Worm (Caenorhabditis elegans) whole organism, young adult: Measurements from ENCODE around the gene glb-3.

Experiments used
- B0336.3 ChIP-seq: fragments of 200-800 bp; sonication (Bioruptor generic); IDR thresholded peaks from 2 replicates; pipeline ENCODE4 v1.3.6; 2022; ENCODE audit warnings: missing genetic modification characterization, missing compliant biosample characterization
- F49E8.2 ChIP-seq: sonication (generic microtip); optimal IDR thresholded peaks from 3 replicates; lab custom pipeline; 2017; ENCODE audit warnings: missing genetic modification characterization, mild to moderate bottlenecking, missing compliant biosample characterization, antibody characterized with exemption, moderate library complexity; ENCODE audit not compliant: insufficient read depth
- F52B5.7 ChIP-seq: sonication (generic microtip); optimal IDR thresholded peaks from 2 replicates; lab custom pipeline; 2016; ENCODE audit warnings: mild to moderate bottlenecking, missing genetic modification characterization, missing compliant biosample characterization
- F55B11.4 ChIP-seq: sonication (generic microtip); optimal IDR thresholded peaks from 2 replicates; lab custom pipeline; 2016; ENCODE audit warnings: missing compliant biosample characterization, missing genetic modification characterization, borderline replicate concordance; ENCODE audit not compliant: insufficient read depth
- K11D2.4 ChIP-seq: fragments of 200-800 bp; sonication (Bioruptor generic); IDR thresholded peaks from 2 replicates; pipeline ENCODE4 v1.3.6; 2022; ENCODE audit warnings: missing genetic modification reagents, missing genetic modification characterization, missing compliant biosample characterization
- K12H6.12 ChIP-seq: fragments of 200-800 bp; sonication (Bioruptor generic); optimal IDR thresholded peaks from 2 replicates; lab custom pipeline; 2018; ENCODE audit warnings: mild to moderate bottlenecking, missing genetic modification characterization, missing compliant biosample characterization
- T07F8.4 ChIP-seq: sonication (generic microtip); optimal IDR thresholded peaks from 2 replicates; lab custom pipeline; 2016; ENCODE audit warnings: mild to moderate bottlenecking, missing genetic modification characterization, moderate library complexity, missing compliant biosample characterization
- Y53F4B.3 ChIP-seq: fragments of 200-800 bp; sonication (Bioruptor generic); IDR thresholded peaks from 2 replicates; pipeline ENCODE4 v1.3.6; 2022; ENCODE audit warnings: missing genetic modification reagents, missing genetic modification characterization, missing compliant biosample characterization
- Y67H2A.10 ChIP-seq: fragments of 200-800 bp; sonication (Bioruptor generic); conservative IDR thresholded peaks from 2 replicates; pipeline ENCODE4 v1.3.6; 2022; ENCODE audit warnings: missing genetic modification reagents, missing genetic modification characterization, missing compliant biosample characterization
- Y79H2A.3 ChIP-seq: fragments of 200-800 bp; sonication (Bioruptor generic); conservative IDR thresholded peaks from 2 replicates; pipeline ENCODE4 v1.3.6; 2022; ENCODE audit warnings: missing genetic modification reagents, missing genetic modification characterization, missing compliant biosample characterization
- Y95B8A.8 ChIP-seq: fragments of 200-800 bp; sonication (Bioruptor generic); IDR thresholded peaks from 2 replicates; pipeline ENCODE4 v1.3.6; 2022; ENCODE audit warnings: missing genetic modification reagents, missing genetic modification characterization, missing compliant biosample characterization
- ZK185.1 ChIP-seq: sonication (generic microtip); optimal IDR thresholded peaks from 2 replicates; lab custom pipeline; 2016; ENCODE audit warnings: mild to moderate bottlenecking, missing genetic modification characterization, missing compliant biosample characterization; ENCODE audit not compliant: poor library complexity, severe bottlenecking
- aptf-3 ChIP-seq: fragments of 200-800 bp; sonication (Bioruptor generic); IDR thresholded peaks from 2 replicates; pipeline ENCODE4 v1.3.6; 2022; ENCODE audit warnings: missing genetic modification characterization, missing compliant biosample characterization
- bed-1 ChIP-seq: fragments of 200-800 bp; sonication (Bioruptor generic); IDR thresholded peaks from 2 replicates; pipeline ENCODE4 v1.3.6; 2022; ENCODE audit warnings: missing genetic modification reagents, missing genetic modification characterization, missing compliant biosample characterization
- ccch-3 ChIP-seq: fragments of 200-800 bp; sonication (Bioruptor generic); optimal IDR thresholded peaks from 2 replicates; lab custom pipeline; 2018; ENCODE audit warnings: mild to moderate bottlenecking, missing genetic modification characterization, missing compliant biosample characterization
- cebp-2 ChIP-seq: fragments of 200-800 bp; sonication (Bioruptor generic); IDR thresholded peaks from 2 replicates; pipeline ENCODE4 v1.3.6; 2022; ENCODE audit warnings: missing genetic modification characterization, missing compliant biosample characterization
- ceh-27 ChIP-seq: fragments of 200-800 bp; sonication (Bioruptor generic); optimal IDR thresholded peaks from 2 replicates; lab custom pipeline; 2018; ENCODE audit warnings: mild to moderate bottlenecking, missing genetic modification characterization, moderate library complexity, missing compliant biosample characterization
- ceh-79 ChIP-seq: sonication (generic microtip); optimal IDR thresholded peaks from 2 replicates; lab custom pipeline; 2017; ENCODE audit warnings: mild to moderate bottlenecking, missing genetic modification characterization, missing compliant biosample characterization
- egrh-3 ChIP-seq: fragments of 200-800 bp; sonication (Bioruptor generic); IDR thresholded peaks from 2 replicates; pipeline ENCODE4 v1.3.6; 2022; ENCODE audit warnings: missing genetic modification reagents, missing genetic modification characterization, missing compliant biosample characterization
- ets-4 ChIP-seq: fragments of 200-800 bp; sonication (Bioruptor generic); optimal IDR thresholded peaks from 2 replicates; lab custom pipeline; 2018; ENCODE audit warnings: mild to moderate bottlenecking, missing genetic modification characterization, missing compliant biosample characterization
- gei-17 ChIP-seq: fragments of 200-800 bp; sonication (Bioruptor generic); optimal IDR thresholded peaks from 2 replicates; lab custom pipeline; 2018; ENCODE audit warnings: mild to moderate bottlenecking, missing genetic modification characterization, missing compliant biosample characterization
- hlh-26 ChIP-seq: fragments of 200-800 bp; sonication (Bioruptor generic); conservative IDR thresholded peaks from 2 replicates; pipeline ENCODE4 v1.3.6; 2022; ENCODE audit warnings: missing genetic modification reagents, missing genetic modification characterization, missing compliant biosample characterization
- lin-26 ChIP-seq: fragments of 200-800 bp; sonication (Bioruptor generic); IDR thresholded peaks from 2 replicates; pipeline ENCODE4 v1.3.6; 2022; ENCODE audit warnings: missing genetic modification reagents, missing genetic modification characterization, missing compliant biosample characterization
- lin-54 ChIP-seq: fragments of 200-800 bp; sonication (Bioruptor generic); optimal IDR thresholded peaks from 2 replicates; lab custom pipeline; 2018; ENCODE audit warnings: mild to moderate bottlenecking, missing genetic modification characterization, missing compliant biosample characterization
- lir-1 ChIP-seq: fragments of 200-800 bp; sonication (Bioruptor generic); conservative IDR thresholded peaks from 2 replicates; pipeline ENCODE4 v1.3.6; 2022; ENCODE audit warnings: missing genetic modification reagents, missing genetic modification characterization, missing compliant biosample characterization
- madf-8 ChIP-seq: fragments of 200-800 bp; sonication (Bioruptor generic); conservative IDR thresholded peaks from 2 replicates; pipeline ENCODE4 v1.3.6; 2022; ENCODE audit warnings: missing genetic modification reagents, missing genetic modification characterization, missing compliant biosample characterization
- mcd-1 ChIP-seq: fragments of 200-800 bp; sonication (Bioruptor generic); IDR thresholded peaks from 2 replicates; pipeline ENCODE4 v1.3.6; 2022; ENCODE audit warnings: missing genetic modification reagents, missing genetic modification characterization, missing compliant biosample characterization
- nhr-179 ChIP-seq: sonication (generic microtip); optimal IDR thresholded peaks from 2 replicates; lab custom pipeline; 2016; ENCODE audit warnings: mild to moderate bottlenecking, missing genetic modification characterization, missing compliant biosample characterization
- pha-4 ChIP-seq: fragments of 150-350 bp; sonication (generic microtip); optimal IDR thresholded peaks from 2 replicates; lab custom pipeline; 2014; ENCODE audit warnings: missing biosample characterization, missing genetic modification reagents, missing genetic modification characterization
- rcor-1 ChIP-seq: fragments of 200-800 bp; sonication (Bioruptor generic); IDR thresholded peaks from 2 replicates; pipeline ENCODE4 v1.3.6; 2022; ENCODE audit warnings: missing genetic modification reagents, missing genetic modification characterization, missing compliant biosample characterization
- snpc-4 ChIP-seq, 5 experiments: fragments of 150-350 bp in 1 of 5; sonication (generic microtip) in 4 of 5; optimal IDR thresholded peaks; 2 replicates each; lab custom pipeline; 2014 to 2018; ENCODE audit warnings: missing genetic modification characterization in 5 of 5, missing biosample characterization in 3 of 5, antibody characterized with exemption in 2 of 5, mild to moderate bottlenecking in 2 of 5, missing compliant biosample characterization in 2 of 5, missing genotype in 2 of 5, moderate library complexity in 2 of 5, missing genetic modification reagents in 1 of 5
- unc-62 ChIP-seq: fragments of 150-350 bp; optimal IDR thresholded peaks from 2 replicates; lab custom pipeline; 2014; ENCODE audit warnings: missing biosample characterization, missing genetic modification reagents, missing genetic modification characterization
- ztf-22 ChIP-seq: fragments of 200-800 bp; sonication (Bioruptor generic); optimal IDR thresholded peaks from 2 replicates; lab custom pipeline; 2018; ENCODE audit warnings: mild to moderate bottlenecking, missing genetic modification characterization, moderate library complexity, missing compliant biosample characterization
- ztf-25 ChIP-seq: fragments of 200-800 bp; sonication (Bioruptor generic); IDR thresholded peaks from 2 replicates; pipeline ENCODE4 v1.3.6; 2022; ENCODE audit warnings: missing genetic modification reagents, missing genetic modification characterization, missing compliant biosample characterization
- ztf-26 ChIP-seq: sonication (generic microtip); optimal IDR thresholded peaks from 2 replicates; lab custom pipeline; 2017; ENCODE audit warnings: missing genetic modification characterization, missing compliant biosample characterization
- ztf-3 ChIP-seq: fragments of 200-800 bp; sonication (Bioruptor generic); optimal IDR thresholded peaks from 2 replicates; lab custom pipeline; 2018; ENCODE audit warnings: mild to moderate bottlenecking, missing genetic modification characterization, missing compliant biosample characterization

Gene glb-3

ce11 chrV:11149405-11149804 lies 15.0 kb downstream of the glb-3 start, which contains the start of gene T19C4.1:
T19C4.1 (plus strand) TSS chrV:11149705.
- TF ChIP-seq F52B5.7 (tag; lab: Kevin White, UChicago) (no peak), B0336.3 (no peak), cebp-2 (GFP tag; lab: Robert Waterston, UW) (no peak)

ce11 chrV:11152333-11152732 lies 17.9 kb downstream of the glb-3 start, which contains the start of gene srg-39:
srg-39 (minus strand) TSS chrV:11152433.
- TF ChIP-seq mcd-1 (GFP tag; lab: Robert Waterston, UW) = no peak
- TF ChIP-seq gei-17 (GFP tag; lab: Kevin White, UChicago) = no peak
- TF ChIP-seq egrh-3 (GFP tag; lab: Robert Waterston, UW) = no peak
- TF ChIP-seq ztf-25 (GFP tag; lab: Robert Waterston, UW) = no peak
- TF ChIP-seq Y79H2A.3 = no peak
- TF ChIP-seq Y53F4B.3 = no peak
- no peak for TF ChIP-seq Y67H2A.10 (GFP tag; lab: Robert Waterston, UW)
- no peak for TF ChIP-seq hlh-26
- TF ChIP-seq rcor-1 (GFP tag; lab: Robert Waterston, UW) = no peak
- TF ChIP-seq ztf-22 (GFP tag; lab: Kevin White, UChicago) = no peak
- no peak for TF ChIP-seq snpc-4 (GFP tag; optimal IDR thresholded peaks at IDR 0.05; lab: Kevin White, UChicago)
- TF ChIP-seq snpc-4 (tag; optimal IDR thresholded peaks at IDR 0.05; lab: Kevin White, UChicago) = no peak
- TF ChIP-seq lir-1 (GFP tag; lab: Robert Waterston, UW) = no peak

- TF ChIP-seq ceh-79 (tag; lab: Kevin White, UChicago) (no peak), ets-4 (GFP tag; lab: Kevin White, UChicago) (no peak), ceh-27 (GFP tag; lab: Kevin White, UChicago) (no peak), nhr-179 (tag; lab: Kevin White, UChicago) (no peak), ztf-25 (GFP tag; lab: Robert Waterston, UW) (no peak), lin-54 (GFP tag; lab: Kevin White, UChicago) (no peak), K12H6.12 (no peak), ztf-26 (tag; lab: Kevin White, UChicago) (no peak), cebp-2 (GFP tag; lab: Robert Waterston, UW) (no peak), ztf-3 (GFP tag; lab: Kevin White, UChicago) (no peak), F55B11.4 (tag; lab: Kevin White, UChicago) (no peak), lin-26 (GFP tag; lab: Robert Waterston, UW) (no peak), F49E8.2 (tag; lab: Kevin White, UChicago) (no peak), T07F8.4 (tag; lab: Kevin White, UChicago) (no peak), madf-8 (GFP tag; lab: Robert Waterston, UW) (no peak), K11D2.4 (GFP tag; lab: Robert Waterston, UW) (no peak)
Observed at ce11 chrV:11155553-11155952, 21.2 kb downstream of the glb-3 start, which contains the start of gene srg-38. srg-38 (minus strand) TSS chrV:11155653.

ce11 chrV:11156589-11156988 lies 22.2 kb downstream of the glb-3 start:
- TF ChIP-seq pha-4 (tag; lab: Kevin White, UChicago) (no peak), ccch-3 (GFP tag; lab: Kevin White, UChicago) (no peak), bed-1 (GFP tag; lab: Robert Waterston, UW) (no peak), ztf-26 (tag; lab: Kevin White, UChicago) (no peak), unc-62 (GFP tag; lab: Kevin White, UChicago) (no peak), Y95B8A.8 (GFP tag; lab: Robert Waterston, UW) (no peak), ZK185.1 (tag; lab: Kevin White, UChicago) (no peak), aptf-3 (GFP tag; lab: Robert Waterston, UW) (no peak), lir-1 (GFP tag; lab: Robert Waterston, UW) (no peak)
- TF ChIP-seq, all 124 proteins: peak for 0
